Worm (Caenorhabditis elegans): Measurements from ENCODE around the gene F38B2.4.
A peak's percentile ranks its signal among the peaks of the same experiment; 100 is the strongest.

F38B2.4 gene

ce11 chrX:11257071-11257470 is 30.4 kb downstream of the F38B2.4 start, which contains the start of gene C03A3.1 (continued):
- TF ChIP-seq mdl-1 (tag; optimal IDR thresholded peaks at IDR 0.05) (no peak), swsn-7 (tag; optimal IDR thresholded peaks at IDR 0.05) (peak; percentile 4), C04F5.9 (tag; optimal IDR thresholded peaks at IDR 0.05) (no peak)

ce11 chrX:11252429-11252828 is 35.1 kb downstream of the F38B2.4 start:
- TF ChIP-seq nhr-77 (tag; optimal IDR thresholded peaks at IDR 0.05), result peak; percentile 1
- TF ChIP-seq nhr-47 (tag; optimal IDR thresholded peaks at IDR 0.05), result peak; percentile 74
- peak; percentile 79 for TF ChIP-seq C16A3.4 (tag; optimal IDR thresholded peaks at IDR 0.05)
- peak; percentile 65 for TF ChIP-seq nhr-20 (tag; optimal IDR thresholded peaks at IDR 0.05)
- TF ChIP-seq lin-35 (GFP tag; optimal IDR thresholded peaks at IDR 0.05), result peak in 1 of 2 experiments; percentile 60
- TF ChIP-seq pax-3 (tag; optimal IDR thresholded peaks at IDR 0.05), result no peak
- peak; percentile 36 for TF ChIP-seq tbx-2 (tag; optimal IDR thresholded peaks at IDR 0.05)
- TF ChIP-seq ceh-82 (tag; optimal IDR thresholded peaks at IDR 0.05), result peak in 2 of 3 experiments; percentile 19 to 25
- peak in 2 of 6 experiments; percentile 12 to 25 for TF ChIP-seq elt-3 (tag; optimal IDR thresholded peaks at IDR 0.05)
- peak; percentile 28 for TF ChIP-seq elt-2 (tag; optimal IDR thresholded peaks at IDR 0.05)
- TF ChIP-seq snu-23 (GFP tag; optimal IDR thresholded peaks at IDR 0.05), result peak; percentile 81
- TF ChIP-seq nhr-237 (tag; optimal IDR thresholded peaks at IDR 0.05), result no peak
- peak; percentile 23 for TF ChIP-seq blmp-1 (tag; optimal IDR thresholded peaks at IDR 0.05)
- peak; percentile 61 for TF ChIP-seq swsn-7 (tag; optimal IDR thresholded peaks at IDR 0.05)
- no peak for TF ChIP-seq egl-27 (tag; optimal IDR thresholded peaks at IDR 0.05)
- TF ChIP-seq lin-14 (GFP tag; optimal IDR thresholded peaks at IDR 0.05), result peak; percentile 68
- TF ChIP-seq vab-15 (tag; optimal IDR thresholded peaks at IDR 0.05), result no peak
- peak; percentile 41 for TF ChIP-seq rnt-1 (tag; optimal IDR thresholded peaks at IDR 0.05)
- TF ChIP-seq hlh-4 (tag; optimal IDR thresholded peaks at IDR 0.05), result no peak
- TF ChIP-seq snpc-4 (tag; optimal IDR thresholded peaks at IDR 0.05), result peak; percentile 24
- no peak for TF ChIP-seq nhr-76 (tag; optimal IDR thresholded peaks at IDR 0.05)
- peak in 1 of 2 experiments; percentile 36 for TF ChIP-seq ztf-11 (tag; optimal IDR thresholded peaks at IDR 0.05)
- TF ChIP-seq efl-1 (optimal IDR thresholded peaks at IDR 0.05), result peak in 1 of 2 experiments; percentile 14
- TF ChIP-seq efl-1 (GFP tag; optimal IDR thresholded peaks at IDR 0.05 in 1 of 2), result no peak
- TF ChIP-seq irx-1 (tag; optimal IDR thresholded peaks at IDR 0.05), result peak; percentile 12
- TF ChIP-seq ces-1 (GFP tag; optimal IDR thresholded peaks at IDR 0.05), result no peak
- TF ChIP-seq jun-1 (tag; optimal IDR thresholded peaks at IDR 0.05), result peak; percentile 9
- TF ChIP-seq sox-4 (tag; optimal IDR thresholded peaks at IDR 0.05), result peak; percentile 22
- peak; percentile 55 for TF ChIP-seq fkh-8 (tag; optimal IDR thresholded peaks at IDR 0.05)
- TF ChIP-seq fos-1 (tag; optimal IDR thresholded peaks at IDR 0.05), result peak; percentile 46
- TF ChIP-seq nhr-85 (tag), result peak; percentile 79
- TF ChIP-seq mdl-1 (tag; optimal IDR thresholded peaks at IDR 0.05), result peak in 1 of 2 experiments; percentile 60
- peak; percentile 36 to 59 for TF ChIP-seq lsy-2 (tag; optimal IDR thresholded peaks at IDR 0.05)
- peak; percentile 54 for TF ChIP-seq dsc-1 (tag; optimal IDR thresholded peaks at IDR 0.05)
- TF ChIP-seq nhr-90 (tag; optimal IDR thresholded peaks at IDR 0.05; ENCODE audit: poor library complexity), result peak; percentile 72
- TF ChIP-seq lin-15B (tag; optimal IDR thresholded peaks at IDR 0.05), result no peak
- TF ChIP-seq xbp-1 (tag; optimal IDR thresholded peaks at IDR 0.05), result peak; percentile 55
- no peak for TF ChIP-seq alr-1 (tag; optimal IDR thresholded peaks at IDR 0.05; ENCODE audit: borderline replicate concordance)
- TF ChIP-seq zag-1 (tag; optimal IDR thresholded peaks at IDR 0.05), result no peak
- TF ChIP-seq ceh-88 (GFP tag; IDR thresholded peaks at IDR 0.05), result peak; percentile 43; the same call in 1 of the 2 replicates
- TF ChIP-seq unc-130 (tag; optimal IDR thresholded peaks at IDR 0.05), result peak; percentile 70
- no peak for TF ChIP-seq grh-1 (GFP tag; IDR thresholded peaks at IDR 0.05)
- peak; percentile 67 for TF ChIP-seq nhr-19 (GFP tag; conservative IDR thresholded peaks at IDR 0.05)
- peak; percentile 27 for TF ChIP-seq egl-13 (tag; optimal IDR thresholded peaks at IDR 0.05)
- peak; percentile 74 for TF ChIP-seq nhr-71 (tag; optimal IDR thresholded peaks at IDR 0.05)
- TF ChIP-seq mep-1 (tag; optimal IDR thresholded peaks at IDR 0.05), result peak; percentile 43
- TF ChIP-seq skn-1 (tag; optimal IDR thresholded peaks at IDR 0.05), result peak; percentile 52
- peak; percentile 49 for TF ChIP-seq lir-3 (tag; optimal IDR thresholded peaks at IDR 0.05; ENCODE audit: poor library complexity)
- TF ChIP-seq dpl-1 (GFP tag; optimal IDR thresholded peaks at IDR 0.05), result peak in 1 of 3 experiments; percentile 15

Measured in whole organism, L1 larva.